Worm (Caenorhabditis elegans) whole organism, L4/young adult: Measurements from ENCODE around the gene nfki-1.

Experiments used
- dao-5 ChIP-seq: sonication (generic microtip); optimal IDR thresholded peaks from 2 replicates; lab custom pipeline; 2016; ENCODE audit warnings: missing genotype, missing genetic modification characterization, moderate library complexity, missing compliant biosample characterization
- him-1 ChIP-seq: sonication (generic microtip); optimal IDR thresholded peaks from 2 replicates; lab custom pipeline; 2016; ENCODE audit warnings: missing genotype, missing genetic modification reagents, missing genetic modification characterization, missing compliant biosample characterization

DNA sequence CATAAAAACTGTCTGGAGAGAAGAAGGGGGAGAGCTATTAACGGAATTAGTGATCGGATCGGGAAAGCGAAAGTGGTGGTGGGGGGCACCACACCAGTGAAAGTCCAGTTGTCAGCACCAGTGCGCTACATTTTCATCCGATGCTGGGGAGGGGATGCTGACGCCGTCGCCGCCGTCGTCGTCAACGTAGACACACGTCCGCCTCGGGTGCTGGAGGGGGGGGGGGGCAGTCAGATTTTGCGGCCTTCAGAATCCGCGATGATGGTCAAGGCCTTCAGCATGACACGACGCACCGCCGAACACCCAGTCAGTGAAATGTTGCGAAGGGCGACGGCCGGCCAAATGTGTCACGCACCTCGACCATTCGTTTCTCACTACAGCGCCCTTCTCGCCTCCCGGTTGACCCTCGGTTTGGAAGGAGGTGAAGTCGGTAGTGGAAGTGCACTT, 44.7 kb upstream of the nfki-1 start:
- TF ChIP-seq dao-5 (tag; lab: Kevin White, UChicago) (no peak), him-1 (no peak)
